Fruit fly (Drosophila melanogaster): ENCODE data around the gene Ret.

The Ret gene

DNA sequence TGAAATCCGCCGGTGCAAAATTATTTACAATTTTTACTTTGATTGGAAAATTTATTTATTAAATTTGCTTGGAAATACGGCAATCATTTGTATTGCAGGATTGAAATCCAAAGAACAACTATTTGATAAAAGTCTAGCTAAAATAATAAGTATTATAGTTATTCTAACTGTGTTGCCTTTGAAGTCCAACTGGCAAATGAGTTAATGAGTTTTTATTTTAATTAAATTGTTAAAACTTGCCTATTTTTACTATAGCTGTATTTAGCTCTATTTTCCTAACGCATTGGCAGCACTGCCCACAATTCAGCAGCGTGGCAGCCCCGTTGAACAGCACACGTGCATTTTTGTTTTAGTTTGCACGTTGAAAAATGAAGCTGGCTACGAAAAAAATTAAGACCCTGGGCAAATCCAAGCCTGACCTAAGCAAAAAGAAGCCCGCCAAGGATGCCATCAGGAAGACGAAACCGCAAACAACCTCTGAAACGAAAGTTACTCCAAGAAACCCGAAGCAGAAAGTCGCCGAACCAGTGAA is 35.2 kb downstream of the Ret start, which contains the start of gene Noc2:
Noc2 (plus strand) TSS at position 331 of the 532 bp plus-strand sequence.
- TF ChIP-seq h (optimal IDR thresholded peaks at IDR 0.05) = no peak
- no peak for TF ChIP-seq psq (optimal IDR thresholded peaks at IDR 0.05)
- TF ChIP-seq insv (optimal IDR thresholded peaks at IDR 0.05) = no peak
- TF ChIP-seq ttk (optimal IDR thresholded peaks at IDR 0.05) = no peak
- TF ChIP-seq Sin3A (optimal IDR thresholded peaks at IDR 0.05) = no peak
- no peak for TF ChIP-seq Myc (optimal IDR thresholded peaks at IDR 0.05)

DNA sequence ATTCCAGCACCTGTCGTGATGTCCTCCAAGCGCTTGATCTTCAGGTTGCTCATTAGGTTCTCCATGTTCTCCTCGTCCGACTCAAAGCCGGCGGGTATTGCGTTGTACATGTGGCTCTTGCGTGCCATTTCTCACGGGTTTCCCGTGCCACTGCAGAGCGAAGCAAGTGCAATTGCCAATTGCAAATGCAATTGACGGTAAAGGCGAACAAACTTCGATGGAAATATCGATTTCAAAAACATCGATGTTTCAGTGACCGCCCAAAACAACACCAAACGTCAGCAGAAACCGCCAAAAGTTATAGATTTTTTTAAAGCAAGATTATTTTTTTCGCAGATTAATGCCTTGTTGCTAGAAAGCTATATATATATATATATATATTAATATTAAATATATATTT is 35.7 kb downstream of the Ret start, which contains the start of gene Nbr:
Nbr (minus strand) TSS at position 209 of the 400 bp plus-strand sequence.
- TF ChIP-seq Sin3A (optimal IDR thresholded peaks at IDR 0.05) (no peak), insv (optimal IDR thresholded peaks at IDR 0.05) (no peak), h (optimal IDR thresholded peaks at IDR 0.05) (no peak)

DNA sequence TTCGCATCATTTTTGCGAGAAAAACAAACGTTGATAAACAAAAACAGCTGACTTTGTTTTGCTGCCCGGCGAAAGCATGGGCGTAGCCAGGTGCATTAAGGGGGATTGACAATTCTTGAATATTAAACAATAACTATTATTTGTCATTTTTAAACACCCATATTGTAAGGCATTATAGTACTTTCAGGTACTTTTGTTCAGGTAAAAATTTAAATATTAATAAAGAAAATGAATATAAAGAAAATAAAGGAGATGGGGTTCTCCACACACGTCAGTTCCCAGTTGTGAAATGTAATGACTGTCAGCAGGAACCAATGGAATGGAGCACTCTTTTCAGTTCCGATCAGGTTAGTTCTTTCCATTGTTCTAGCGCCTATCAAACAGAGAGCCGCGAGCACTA is 40.0 kb downstream of the Ret start, which contains the start of the genes Coq3 and Pld3:
Coq3 (minus strand) TSS at position 58 of the 400 bp plus-strand sequence.
Pld3 (plus strand) TSS at position 294 of the 400 bp plus-strand sequence.
- TF ChIP-seq Myc (optimal IDR thresholded peaks at IDR 0.05) (no peak), h (optimal IDR thresholded peaks at IDR 0.05) (no peak), Sin3A (optimal IDR thresholded peaks at IDR 0.05) (no peak), insv (optimal IDR thresholded peaks at IDR 0.05) (no peak), psq (optimal IDR thresholded peaks at IDR 0.05) (no peak), ttk (optimal IDR thresholded peaks at IDR 0.05) (no peak)

DNA sequence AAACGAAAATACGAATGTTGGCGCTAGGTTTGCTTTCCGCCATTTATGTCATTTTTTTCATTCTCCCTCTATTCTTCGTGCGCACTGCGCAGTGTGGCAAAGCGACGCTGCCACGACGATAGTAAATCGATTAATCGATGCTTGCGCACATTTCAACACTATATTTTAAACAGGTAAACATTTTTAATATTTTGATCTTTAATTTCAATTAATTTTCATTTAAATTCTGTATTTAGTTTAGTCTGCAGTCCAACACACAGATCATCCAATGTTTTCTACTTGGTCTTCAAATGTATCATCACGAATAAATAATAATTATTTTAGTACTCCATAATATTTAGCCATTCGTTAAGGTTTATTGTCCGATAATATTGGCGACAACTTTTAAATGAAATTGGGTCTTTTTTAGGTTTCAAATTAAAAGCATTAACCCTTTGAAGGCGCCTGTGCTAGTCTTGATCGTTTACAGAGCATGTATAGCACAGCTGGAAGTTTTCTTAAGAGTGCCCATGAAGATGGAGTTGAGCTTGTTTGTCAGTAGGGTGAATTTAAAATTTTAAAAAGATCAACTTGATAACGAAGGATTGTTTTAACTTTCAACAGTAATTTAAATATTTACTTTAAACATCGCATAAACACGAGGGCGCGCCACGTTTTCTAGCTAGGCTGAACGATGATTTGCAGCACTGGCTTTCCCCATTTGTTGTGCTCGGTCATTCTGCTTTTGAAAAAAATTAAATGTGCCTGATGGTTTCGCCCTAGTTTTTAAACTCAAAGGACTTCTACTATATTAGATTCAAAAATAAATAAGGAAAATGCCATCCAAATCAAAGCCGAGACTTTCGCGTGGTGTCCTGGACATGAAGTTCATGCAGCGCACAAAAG is 42.2 kb downstream of the Ret start, which contains the start of the genes Mpp6 and E2f2:
Mpp6 (plus strand) TSS at position 133 of the 885 bp plus-strand sequence.
E2f2 (minus strand) TSS at position 594 of the 885 bp plus-strand sequence.
- no peak for TF ChIP-seq Myc (optimal IDR thresholded peaks at IDR 0.05)
- TF ChIP-seq psq (optimal IDR thresholded peaks at IDR 0.05) = peak; percentile 91

- TF ChIP-seq Sin3A (optimal IDR thresholded peaks at IDR 0.05) (no peak), insv (optimal IDR thresholded peaks at IDR 0.05) (no peak), h (optimal IDR thresholded peaks at IDR 0.05) (no peak)
Measured at dm6 chr2L:21153844-21154243, 44.7 kb downstream of the Ret start.

DNA sequence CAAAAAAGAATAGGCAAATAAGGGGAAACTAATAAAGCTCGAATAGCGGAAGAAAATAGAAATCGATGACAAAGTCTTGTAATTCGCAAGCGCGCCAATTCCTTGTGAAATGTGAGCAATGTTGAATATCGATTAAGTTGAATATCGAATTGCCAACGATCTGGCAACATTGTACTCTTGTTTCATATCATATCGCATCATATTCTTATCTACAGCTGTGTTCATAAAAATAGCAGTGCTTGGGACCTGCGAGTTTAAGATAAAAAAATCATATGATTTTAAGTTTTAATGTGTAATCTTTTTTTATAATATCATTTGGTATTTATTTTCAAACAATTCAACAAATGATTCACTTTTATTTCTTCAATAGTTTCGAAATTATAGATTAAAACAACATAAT is 49.5 kb downstream of the Ret start:
- TF ChIP-seq psq (optimal IDR thresholded peaks at IDR 0.05) = no peak
- no peak for TF ChIP-seq ttk (optimal IDR thresholded peaks at IDR 0.05)
- TF ChIP-seq Sin3A (optimal IDR thresholded peaks at IDR 0.05) = no peak
- no peak for TF ChIP-seq Myc (optimal IDR thresholded peaks at IDR 0.05)
- no peak for TF ChIP-seq insv (optimal IDR thresholded peaks at IDR 0.05)
- TF ChIP-seq h (optimal IDR thresholded peaks at IDR 0.05) = no peak

dm6 chr2L:21148242-21148641 is 50.3 kb downstream of the Ret start, which contains the start of gene del:
del (minus strand) TSS chr2L:21148546.
- TF ChIP-seq Sin3A (optimal IDR thresholded peaks at IDR 0.05) (no peak), psq (optimal IDR thresholded peaks at IDR 0.05) (no peak), insv (optimal IDR thresholded peaks at IDR 0.05) (no peak), ttk (optimal IDR thresholded peaks at IDR 0.05) (no peak), h (optimal IDR thresholded peaks at IDR 0.05) (no peak)

dm6 chr2L:21142972-21143385 is 55.6 kb downstream of the Ret start, which contains the start of gene pths:
pths (plus strand) TSS chr2L:21143229.
- TF ChIP-seq ttk (optimal IDR thresholded peaks at IDR 0.05) (no peak), psq (optimal IDR thresholded peaks at IDR 0.05) (no peak), Sin3A (optimal IDR thresholded peaks at IDR 0.05) (no peak), Myc (optimal IDR thresholded peaks at IDR 0.05) (no peak), insv (optimal IDR thresholded peaks at IDR 0.05) (no peak), h (optimal IDR thresholded peaks at IDR 0.05) (no peak)

dm6 chr2L:21142501-21142849 is 56.1 kb downstream of the Ret start:
- TF ChIP-seq ttk (optimal IDR thresholded peaks at IDR 0.05) = no peak
- no peak for TF ChIP-seq insv (optimal IDR thresholded peaks at IDR 0.05)
- no peak for TF ChIP-seq Sin3A (optimal IDR thresholded peaks at IDR 0.05)
- no peak for TF ChIP-seq psq (optimal IDR thresholded peaks at IDR 0.05)
- no peak for TF ChIP-seq Myc (optimal IDR thresholded peaks at IDR 0.05)
- no peak for TF ChIP-seq h (optimal IDR thresholded peaks at IDR 0.05)

- no peak for TF ChIP-seq psq (optimal IDR thresholded peaks at IDR 0.05)
- TF ChIP-seq ttk (optimal IDR thresholded peaks at IDR 0.05) = no peak
- no peak for TF ChIP-seq Sin3A (optimal IDR thresholded peaks at IDR 0.05)
- no peak for TF ChIP-seq h (optimal IDR thresholded peaks at IDR 0.05)
- TF ChIP-seq insv (optimal IDR thresholded peaks at IDR 0.05) = no peak
- no peak for TF ChIP-seq Myc (optimal IDR thresholded peaks at IDR 0.05)
Measured at dm6 chr2L:21141714-21142500, 56.7 kb downstream of the Ret start, which contains the start of gene Dap160. Dap160 (minus strand) TSS chr2L:21142347.

dm6 chr2L:21135764-21136163 is 62.8 kb downstream of the Ret start:
- TF ChIP-seq insv (optimal IDR thresholded peaks at IDR 0.05) = no peak
- TF ChIP-seq Myc (optimal IDR thresholded peaks at IDR 0.05) = no peak
- TF ChIP-seq h (optimal IDR thresholded peaks at IDR 0.05) = no peak
- TF ChIP-seq psq (optimal IDR thresholded peaks at IDR 0.05) = no peak
- no peak for TF ChIP-seq Sin3A (optimal IDR thresholded peaks at IDR 0.05)
- TF ChIP-seq ttk (optimal IDR thresholded peaks at IDR 0.05) = no peak

Measured in Kc167 (cell line).